Fruit fly (Drosophila melanogaster) whole organism, adult: ENCODE results near the gene CAH4.

Source experiments
- CG14711 ChIP-seq: fragments of 200-800 bp; sonication (Bioruptor generic); optimal IDR thresholded peaks from 2 replicates; lab custom pipeline; 2018; ENCODE audit warnings: missing biosample characterization, mild to moderate bottlenecking, missing genetic modification characterization, moderate library complexity
- CG1620 ChIP-seq: fragments of 200-800 bp; sonication (Bioruptor generic); optimal IDR thresholded peaks from 2 replicates; lab custom pipeline; 2016; ENCODE audit warnings: missing biosample characterization, missing genetic modification characterization
- CG33017 ChIP-seq: fragments of 200-800 bp; sonication (Bioruptor generic); optimal IDR thresholded peaks from 2 replicates; lab custom pipeline; 2018; ENCODE audit warnings: missing biosample characterization, mild to moderate bottlenecking, missing genetic modification characterization, moderate library complexity
- CG7045 ChIP-seq: fragments of 200-800 bp; sonication (Bioruptor generic); optimal IDR thresholded peaks from 2 replicates; lab custom pipeline; 2017; ENCODE audit warnings: missing biosample characterization, mild to moderate bottlenecking, missing genetic modification characterization
- CG7101 ChIP-seq: fragments of 200-800 bp; sonication (Bioruptor generic); optimal IDR thresholded peaks from 2 replicates; lab custom pipeline; 2018; ENCODE audit warnings: missing biosample characterization, mild to moderate bottlenecking, missing genetic modification characterization, moderate library complexity
- Mnt ChIP-seq: fragments of 200-800 bp; sonication (Bioruptor generic); optimal IDR thresholded peaks from 2 replicates; lab custom pipeline; 2016; ENCODE audit warnings: missing biosample characterization, mild to moderate bottlenecking, missing genetic modification characterization
- toe ChIP-seq: fragments of 200-800 bp; sonication (Bioruptor generic); optimal IDR thresholded peaks from 2 replicates; lab custom pipeline; 2016; ENCODE audit warnings: missing biosample characterization, missing genetic modification characterization

dm6 chr3R:24894419-24895206, 37.3 kb upstream of the CAH4 start, which contains the start of the genes CG31121 and CG11069:
- TF ChIP-seq Mnt (GFP tag; lab: Kevin White, UChicago): no peak
- no peak for TF ChIP-seq toe (GFP tag; lab: Kevin White, UChicago)
- no peak for TF ChIP-seq CG33017
- TF ChIP-seq CG7045 (GFP tag; lab: Kevin White, UChicago): no peak
- TF ChIP-seq CG1620 (GFP tag; lab: Kevin White, UChicago): no peak
- no peak for TF ChIP-seq CG7101
- no peak for TF ChIP-seq CG14711 (tag; lab: Kevin White, UChicago)
